Fruit fly (Drosophila melanogaster): Measurements from ENCODE around the gene CG34164.

DNA sequence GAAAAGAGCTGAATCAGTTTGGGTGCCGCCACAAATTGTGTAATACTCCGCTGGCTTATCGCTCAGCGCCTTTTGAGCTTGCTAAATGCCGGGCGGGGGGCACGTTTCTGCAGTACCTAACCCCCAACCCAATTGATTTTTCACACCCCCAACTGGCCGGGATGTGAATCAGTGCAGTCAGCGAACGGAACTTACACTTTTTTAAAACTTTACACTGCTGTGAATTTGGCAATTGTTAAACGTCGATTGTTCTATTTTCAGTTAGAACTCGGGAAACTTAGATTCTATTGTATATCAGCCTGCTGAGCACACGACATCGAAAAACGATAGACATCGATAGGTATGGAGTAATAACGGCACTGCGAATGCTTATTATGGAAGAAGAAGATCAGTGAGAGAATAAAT is 18.0 kb upstream of the CG34164 start, which contains the start of gene Tom70:
- no peak for TF ChIP-seq CG11294 (GFP tag; IDR thresholded peaks at IDR 0.05)
- TF ChIP-seq fd59A (GFP tag; optimal IDR thresholded peaks at IDR 0.05) = no peak
- no peak for TF ChIP-seq CG32006 (GFP tag; optimal IDR thresholded peaks at IDR 0.05)
- no peak for TF ChIP-seq dac (GFP tag; optimal IDR thresholded peaks at IDR 0.05)
- no peak for TF ChIP-seq CG10669 (GFP tag; optimal IDR thresholded peaks at IDR 0.05)
- no peak for TF ChIP-seq eg (GFP tag; IDR thresholded peaks at IDR 0.05)
- TF ChIP-seq CG34406 (GFP tag; optimal IDR thresholded peaks at IDR 0.05) = no peak
- TF ChIP-seq pdm3 (GFP tag; optimal IDR thresholded peaks at IDR 0.05) = no peak
- TF ChIP-seq CG3919 (GFP tag; optimal IDR thresholded peaks at IDR 0.05) = no peak
- no peak for TF ChIP-seq Sox14 (GFP tag; optimal IDR thresholded peaks at IDR 0.05)
- no peak for TF ChIP-seq Blimp-1 (GFP tag; optimal IDR thresholded peaks at IDR 0.05)
- no peak for TF ChIP-seq CG4318 (GFP tag; optimal IDR thresholded peaks at IDR 0.05)

Measured in whole organism, prepupa.